Fruit fly (Drosophila melanogaster): ENCODE results near the gene capt.

Gene capt

DNA sequence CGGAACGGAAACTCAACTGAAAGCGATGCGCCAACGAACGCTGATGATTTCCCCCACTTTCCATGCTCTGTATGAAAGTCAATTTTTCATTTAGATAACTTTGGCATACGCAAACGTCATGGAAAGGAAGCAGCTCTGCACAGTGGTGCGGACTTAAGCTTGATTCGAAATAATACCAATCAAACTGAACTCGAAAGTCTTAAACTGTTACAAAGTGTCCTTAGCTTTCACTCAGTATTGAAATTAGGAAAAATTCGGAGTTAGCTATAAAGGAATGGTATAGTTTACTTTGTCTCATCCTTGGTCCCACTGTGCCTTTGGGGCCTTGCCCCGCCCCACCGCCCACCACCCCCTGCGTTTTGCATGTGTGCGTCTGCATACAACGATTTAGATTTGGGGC lies 49.4 kb upstream of the capt start (continued):
- TF ChIP-seq Hand (GFP tag; optimal IDR thresholded peaks at IDR 0.05) (peak; percentile 81), CG31388 (GFP tag; optimal IDR thresholded peaks at IDR 0.05) (no peak), Myb (GFP tag; optimal IDR thresholded peaks at IDR 0.05) (no peak), CG12236 (GFP tag; optimal IDR thresholded peaks at IDR 0.05) (no peak), D19A (tag; optimal IDR thresholded peaks at IDR 0.05) (peak; percentile 21), CG15011 (GFP tag; optimal IDR thresholded peaks at IDR 0.05) (no peak), CG17186 (GFP tag; optimal IDR thresholded peaks at IDR 0.05) (no peak), tup (GFP tag; optimal IDR thresholded peaks at IDR 0.05) (no peak), CG4360 (GFP tag; IDR thresholded peaks at IDR 0.05) (no peak), CG15696 (tag; optimal IDR thresholded peaks at IDR 0.05) (no peak), Dp (GFP tag; optimal IDR thresholded peaks at IDR 0.05) (no peak), ind (GFP tag; optimal IDR thresholded peaks at IDR 0.05) (peak; percentile 42), lilli (GFP tag; optimal IDR thresholded peaks at IDR 0.05) (peak; percentile 29), cg (GFP tag; optimal IDR thresholded peaks at IDR 0.05) (no peak), psq (GFP tag; optimal IDR thresholded peaks at IDR 0.05) (no peak), CG3163 (GFP tag; optimal IDR thresholded peaks at IDR 0.05) (no peak), Ada2b (GFP tag; IDR thresholded peaks at IDR 0.05) (peak; percentile 78), bigmax (GFP tag; optimal IDR thresholded peaks at IDR 0.05) (no peak), Six4 (GFP tag; optimal IDR thresholded peaks at IDR 0.05) (no peak), Fer3 (tag; optimal IDR thresholded peaks at IDR 0.05) (peak; percentile 47), CG8924 (tag; optimal IDR thresholded peaks at IDR 0.05) (peak; percentile 47), CG4730 (GFP tag; IDR thresholded peaks at IDR 0.05) (no peak; the same call in 1 of the 2 replicates), CG33557 (GFP tag; optimal IDR thresholded peaks at IDR 0.05) (no peak), CG11085 (GFP tag; IDR thresholded peaks at IDR 0.05) (0 out of 2 replicates have a peak, but pooled peaks have one; percentile 21), CoRest (tag; optimal IDR thresholded peaks at IDR 0.05) (peak; percentile 36), toy (GFP tag; IDR thresholded peaks at IDR 0.05) (peak; percentile 41; the same call in 1 of the 2 replicates), hbn (GFP tag; IDR thresholded peaks at IDR 0.05; ENCODE audit: partially characterized antibody) (no peak), CG14965 (GFP tag; optimal IDR thresholded peaks at IDR 0.05; ENCODE audit: borderline replicate concordance) (no peak), gcm (GFP tag; optimal IDR thresholded peaks at IDR 0.05) (peak; percentile 29), Sry-δ (GFP tag; optimal IDR thresholded peaks at IDR 0.05) (no peak), CG17829 (tag; optimal IDR thresholded peaks at IDR 0.05) (no peak), CG11093 (GFP tag; IDR thresholded peaks at IDR 0.05) (peak; percentile 51; the same call in 1 of the 3 replicates), CG14441 (GFP tag; IDR thresholded peaks at IDR 0.05) (peak; percentile 72), Meics (GFP tag; optimal IDR thresholded peaks at IDR 0.05) (peak; percentile 55), CG9437 (GFP tag; optimal IDR thresholded peaks at IDR 0.05) (peak; percentile 24), CG12071 (GFP tag; optimal IDR thresholded peaks at IDR 0.05) (peak; percentile 16), CG5245 (GFP tag; optimal IDR thresholded peaks at IDR 0.05) (no peak), eve (GFP tag; optimal IDR thresholded peaks at IDR 0.05) (peak in 1 of 2 experiments; percentile 67), CG7963 (GFP tag; IDR thresholded peaks at IDR 0.05; ENCODE audit: partially characterized antibody) (no peak), CG1233 (GFP tag; optimal IDR thresholded peaks at IDR 0.05) (no peak), nerfin-2 (GFP tag; IDR thresholded peaks at IDR 0.05; ENCODE audit: partially characterized antibody) (no peak), al (GFP tag; IDR thresholded peaks at IDR 0.05) (no peak), zf30C (GFP tag; optimal IDR thresholded peaks at IDR 0.05) (no peak), trh (GFP tag; optimal IDR thresholded peaks at IDR 0.05) (no peak), Nf-YB (GFP tag; optimal IDR thresholded peaks at IDR 0.05) (no peak), croc (GFP tag; conservative IDR thresholded peaks at IDR 0.05) (0 out of 3 replicates have a peak, but pooled peaks have one; percentile 13), salm (tag; optimal IDR thresholded peaks at IDR 0.05) (no peak), HLH3B (GFP tag; IDR thresholded peaks at IDR 0.05) (peak; percentile 69), CG16779 (GFP tag; IDR thresholded peaks at IDR 0.05) (no peak), MTF-1 (GFP tag; optimal IDR thresholded peaks at IDR 0.05; ENCODE audit: borderline replicate concordance) (no peak), br (optimal IDR thresholded peaks at IDR 0.05) (no peak)
